Worm (Caenorhabditis elegans) whole organism, L3 larva: Measurements from ENCODE around the gene Y37D8A.3.

Source experiments
- aly-2 ChIP-seq: fragments of 150-350 bp; optimal IDR thresholded peaks from 2 replicates; lab custom pipeline; 2014; ENCODE audit warnings: missing biosample characterization, missing genetic modification characterization
- ceh-82 ChIP-seq: fragments of 150-350 bp; optimal IDR thresholded peaks from 2 replicates; lab custom pipeline; 2014; ENCODE audit warnings: missing biosample characterization, missing genetic modification characterization
- nhr-25 ChIP-seq: sonication (generic microtip); optimal IDR thresholded peaks from 2 replicates; lab custom pipeline; 2017; ENCODE audit warnings: missing biosample characterization, missing genetic modification characterization
- pha-4 ChIP-seq: fragments of 150-350 bp; optimal IDR thresholded peaks from 2 replicates; lab custom pipeline; 2014; ENCODE audit warnings: missing biosample characterization, missing genetic modification reagents, missing genetic modification characterization

DNA sequence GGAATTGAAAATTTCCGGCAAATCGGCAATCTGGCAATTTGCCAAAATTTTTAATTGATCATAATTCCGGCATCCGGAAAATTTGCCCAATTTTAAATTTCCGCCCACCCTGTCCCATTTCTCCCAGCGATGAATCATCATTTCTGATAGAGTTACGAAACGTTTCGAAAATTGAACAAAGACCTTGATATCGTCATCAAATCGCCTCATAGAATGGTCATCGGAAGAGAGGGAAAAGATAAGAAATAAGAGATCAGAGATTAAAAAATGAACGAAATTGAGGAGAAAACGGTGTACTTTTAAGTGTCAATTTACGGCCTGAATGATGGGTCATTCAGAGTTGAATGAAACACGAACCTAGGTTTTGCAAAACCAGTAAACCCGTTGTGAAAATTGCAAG lies 18.5 kb downstream of the Y37D8A.3 start:
- TF ChIP-seq pha-4 (tag; lab: Kevin White, UChicago) (no peak), aly-2 (tag; lab: Kevin White, UChicago) (no peak), ceh-82 (tag; lab: Kevin White, UChicago) (no peak), nhr-25 (tag; lab: Kevin White, UChicago) (peak; percentile 38)
